Worm (Caenorhabditis elegans) whole organism, early embryonic: Measurements from ENCODE around the gene Y57G11B.2.

ENCODE experiments used
- B0310.2 ChIP-seq: sonication (generic microtip); optimal IDR thresholded peaks from 2 replicates; lab custom pipeline; 2016; ENCODE audit warnings: mild to moderate bottlenecking, missing genetic modification characterization, missing compliant biosample characterization
- F13C5.2 ChIP-seq: sonication (generic microtip); optimal IDR thresholded peaks from 2 replicates; lab custom pipeline; 2017; ENCODE audit warnings: mild to moderate bottlenecking, missing genetic modification characterization, inconsistent platforms, missing compliant biosample characterization
- aly-1 ChIP-seq: sonication (generic microtip); optimal IDR thresholded peaks from 2 replicates; lab custom pipeline; 2016; ENCODE audit warnings: missing genetic modification characterization, missing compliant biosample characterization
- ama-1 ChIP-seq: fragments of 150-350 bp; optimal IDR thresholded peaks from 2 replicates; lab custom pipeline; 2014
- ceh-13 ChIP-seq: fragments of 200-800 bp; sonication (Bioruptor generic); optimal IDR thresholded peaks from 2 replicates; lab custom pipeline; 2018; ENCODE audit warnings: mild to moderate bottlenecking, missing genetic modification characterization, missing compliant biosample characterization
- ceh-36 ChIP-seq: sonication (generic microtip); optimal IDR thresholded peaks from 2 replicates; lab custom pipeline; 2016; ENCODE audit warnings: missing genetic modification characterization, inconsistent platforms, missing compliant biosample characterization
- ets-7 ChIP-seq: sonication (generic microtip); optimal IDR thresholded peaks from 2 replicates; lab custom pipeline; 2016; ENCODE audit warnings: missing genotype, missing genetic modification characterization, missing compliant biosample characterization
- flt-1 ChIP-seq: fragments of 200-800 bp; sonication (Bioruptor generic); IDR thresholded peaks from 2 replicates; pipeline ENCODE4 v1.3.6; 2022; ENCODE audit warnings: missing genetic modification characterization, missing compliant biosample characterization
- hmbx-1 ChIP-seq: sonication (generic microtip); optimal IDR thresholded peaks from 2 replicates; lab custom pipeline; 2016; ENCODE audit warnings: mild to moderate bottlenecking, missing genetic modification characterization, missing compliant biosample characterization
- hmg-4 ChIP-seq: fragments of 200-800 bp; sonication (Bioruptor generic); optimal IDR thresholded peaks from 2 replicates; lab custom pipeline; 2018; ENCODE audit warnings: mild to moderate bottlenecking, missing genetic modification characterization, missing compliant biosample characterization
- hnd-1 ChIP-seq: sonication (generic microtip); optimal IDR thresholded peaks from 2 replicates; lab custom pipeline; 2016; ENCODE audit warnings: missing genetic modification characterization, missing compliant biosample characterization
- pes-1 ChIP-seq: fragments of 200-800 bp; sonication (Bioruptor generic); IDR thresholded peaks from 2 replicates; pipeline ENCODE4 v1.3.6; 2022; ENCODE audit warnings: missing genetic modification reagents, missing genetic modification characterization, missing compliant biosample characterization
- scrt-1 ChIP-seq: fragments of 200-800 bp; sonication (Bioruptor generic); IDR thresholded peaks from 2 replicates; pipeline ENCODE4 v1.3.6; 2022; ENCODE audit warnings: missing genetic modification characterization, missing compliant biosample characterization
- sea-1 ChIP-seq: fragments of 200-800 bp; sonication (Bioruptor generic); conservative IDR thresholded peaks from 2 replicates; pipeline ENCODE4 v1.3.6; 2022; ENCODE audit warnings: missing genetic modification characterization, missing compliant biosample characterization
- tbx-11 ChIP-seq: fragments of 200-800 bp; sonication (Bioruptor generic); IDR thresholded peaks from 2 replicates; pipeline ENCODE4 v1.3.6; 2022; ENCODE audit warnings: missing genetic modification characterization, missing compliant biosample characterization
- tbx-37 ChIP-seq: fragments of 200-800 bp; sonication (Bioruptor generic); conservative IDR thresholded peaks from 2 replicates; pipeline ENCODE4 v1.3.6; 2022; ENCODE audit warnings: missing genetic modification reagents, missing genetic modification characterization, missing compliant biosample characterization
- tra-4 ChIP-seq: sonication (generic microtip); optimal IDR thresholded peaks from 2 replicates; lab custom pipeline; 2017; ENCODE audit warnings: missing genetic modification characterization, missing compliant biosample characterization

Y57G11B.2 gene

ce11 chrIV:14580939-14581338 is 15.8 kb downstream of the Y57G11B.2 start, which contains the start of gene irld-18:
irld-18 (minus strand) TSS chrIV:14581039.
- no peak for TF ChIP-seq tbx-37 (GFP tag; lab: Robert Waterston, UW)
- no peak for TF ChIP-seq hmbx-1 (tag; lab: Kevin White, UChicago)
- TF ChIP-seq tbx-11 (GFP tag; lab: Robert Waterston, UW): no peak
- no peak for TF ChIP-seq sea-1 (GFP tag; lab: Robert Waterston, UW)
- no peak for TF ChIP-seq F13C5.2
- TF ChIP-seq hmg-4 (GFP tag; lab: Kevin White, UChicago): no peak
- TF ChIP-seq pes-1: no peak

DNA sequence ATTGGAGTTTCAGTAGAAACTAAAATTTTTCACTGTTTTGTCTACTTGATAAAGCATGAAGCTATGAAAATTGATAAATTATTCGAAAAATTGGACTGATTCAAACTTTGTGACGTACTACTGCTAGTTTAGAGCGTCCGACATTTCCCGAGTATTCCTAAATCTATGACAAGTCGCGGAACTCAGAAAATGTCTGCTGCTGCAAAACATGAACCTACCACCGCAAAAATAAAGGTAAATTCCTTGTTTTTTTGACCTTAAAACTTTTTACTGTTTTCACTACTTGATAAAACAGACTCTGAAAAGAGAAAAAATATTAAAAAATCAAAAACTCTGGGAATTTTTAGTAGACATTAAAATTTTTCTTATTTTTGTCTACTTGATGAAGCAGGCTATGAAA is 21.6 kb downstream of the Y57G11B.2 start:
- TF ChIP-seq F13C5.2: no peak
- no peak for TF ChIP-seq sea-1 (GFP tag; lab: Robert Waterston, UW)
- no peak for TF ChIP-seq ceh-36 (tag; lab: Kevin White, UChicago)
- TF ChIP-seq flt-1 (GFP tag; lab: Robert Waterston, UW): no peak
- no peak for TF ChIP-seq ama-1 (lab: Kevin White, UChicago)
- no peak for TF ChIP-seq tbx-37 (GFP tag; lab: Robert Waterston, UW)
- no peak for TF ChIP-seq scrt-1
- no peak for TF ChIP-seq ets-7 (tag; lab: Kevin White, UChicago)
- no peak for TF ChIP-seq hnd-1 (tag; lab: Kevin White, UChicago)
- TF ChIP-seq hmbx-1 (tag; lab: Kevin White, UChicago): no peak
- no peak for TF ChIP-seq B0310.2 (tag; lab: Kevin White, UChicago)
- no peak for TF ChIP-seq aly-1 (tag; lab: Kevin White, UChicago)
- TF ChIP-seq tra-4: no peak
- no peak for TF ChIP-seq tbx-11 (GFP tag; lab: Robert Waterston, UW)
- no peak for TF ChIP-seq hmg-4 (GFP tag; lab: Kevin White, UChicago)
- no peak for TF ChIP-seq ceh-13 (GFP tag; lab: Kevin White, UChicago)
- no peak for TF ChIP-seq pes-1

ce11 chrIV:14587589-14587988 is 22.4 kb downstream of the Y57G11B.2 start:
- TF ChIP-seq hnd-1 (tag; lab: Kevin White, UChicago) (no peak), B0310.2 (tag; lab: Kevin White, UChicago) (no peak), ama-1 (lab: Kevin White, UChicago) (no peak), ceh-13 (GFP tag; lab: Kevin White, UChicago) (no peak), flt-1 (GFP tag; lab: Robert Waterston, UW) (no peak), scrt-1 (no peak), sea-1 (GFP tag; lab: Robert Waterston, UW) (no peak), tbx-37 (GFP tag; lab: Robert Waterston, UW) (no peak), ceh-36 (tag; lab: Kevin White, UChicago) (no peak), F13C5.2 (no peak), tra-4 (no peak), pes-1 (no peak), hmg-4 (GFP tag; lab: Kevin White, UChicago) (no peak), hmbx-1 (tag; lab: Kevin White, UChicago) (no peak), aly-1 (tag; lab: Kevin White, UChicago) (no peak), ets-7 (tag; lab: Kevin White, UChicago) (no peak), tbx-11 (GFP tag; lab: Robert Waterston, UW) (no peak)

ce11 chrIV:14594249-14594648 is 29.1 kb downstream of the Y57G11B.2 start:
- no peak for TF ChIP-seq B0310.2 (tag; lab: Kevin White, UChicago)
- no peak for TF ChIP-seq ceh-13 (GFP tag; lab: Kevin White, UChicago)
- no peak for TF ChIP-seq hnd-1 (tag; lab: Kevin White, UChicago)
- no peak for TF ChIP-seq hmbx-1 (tag; lab: Kevin White, UChicago)
- TF ChIP-seq scrt-1: no peak
- TF ChIP-seq hmg-4 (GFP tag; lab: Kevin White, UChicago): no peak
- no peak for TF ChIP-seq F13C5.2
- no peak for TF ChIP-seq tra-4
- TF ChIP-seq sea-1 (GFP tag; lab: Robert Waterston, UW): no peak
- TF ChIP-seq pes-1: no peak
- TF ChIP-seq ets-7 (tag; lab: Kevin White, UChicago): no peak
- no peak for TF ChIP-seq tbx-11 (GFP tag; lab: Robert Waterston, UW)
- no peak for TF ChIP-seq aly-1 (tag; lab: Kevin White, UChicago)
- no peak for TF ChIP-seq ceh-36 (tag; lab: Kevin White, UChicago)

ce11 chrIV:14599321-14599720 is 34.2 kb downstream of the Y57G11B.2 start:
- TF ChIP-seq hmg-4 (GFP tag; lab: Kevin White, UChicago) (no peak), tra-4 (no peak), aly-1 (tag; lab: Kevin White, UChicago) (no peak), hmbx-1 (tag; lab: Kevin White, UChicago) (no peak), ets-7 (tag; lab: Kevin White, UChicago) (no peak), ceh-36 (tag; lab: Kevin White, UChicago) (no peak), ama-1 (lab: Kevin White, UChicago) (no peak), scrt-1 (no peak), flt-1 (GFP tag; lab: Robert Waterston, UW) (no peak), tbx-37 (GFP tag; lab: Robert Waterston, UW) (no peak), hnd-1 (tag; lab: Kevin White, UChicago) (no peak), sea-1 (GFP tag; lab: Robert Waterston, UW) (no peak), ceh-13 (GFP tag; lab: Kevin White, UChicago) (no peak), F13C5.2 (no peak), tbx-11 (GFP tag; lab: Robert Waterston, UW) (no peak), pes-1 (no peak)

ce11 chrIV:14603022-14603421 is 37.9 kb downstream of the Y57G11B.2 start:
- no peak for TF ChIP-seq tra-4
- TF ChIP-seq F13C5.2: no peak
- no peak for TF ChIP-seq scrt-1
- TF ChIP-seq hmg-4 (GFP tag; lab: Kevin White, UChicago): no peak
- TF ChIP-seq tbx-11 (GFP tag; lab: Robert Waterston, UW): no peak

DNA sequence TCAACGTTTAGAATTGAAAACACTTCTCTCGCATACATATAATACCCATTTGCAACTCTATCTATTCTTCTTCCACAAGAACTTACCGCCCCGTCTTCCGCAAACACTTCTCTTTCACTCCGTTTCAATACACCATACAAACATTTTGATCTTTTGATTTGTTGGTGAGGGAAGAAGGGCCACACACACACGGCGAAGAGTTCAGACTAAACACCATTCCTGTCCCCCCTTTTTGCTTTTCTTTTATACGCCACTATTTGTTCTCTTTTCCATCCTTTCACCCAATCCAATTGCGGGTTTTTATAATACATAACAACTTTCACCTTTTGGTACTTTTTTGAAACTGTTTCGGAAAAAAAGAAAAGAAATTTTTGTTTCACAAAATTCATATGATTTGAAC is 40.0 kb downstream of the Y57G11B.2 start:
- no peak for TF ChIP-seq ceh-36 (tag; lab: Kevin White, UChicago)
- TF ChIP-seq aly-1 (tag; lab: Kevin White, UChicago): no peak
- TF ChIP-seq ets-7 (tag; lab: Kevin White, UChicago): no peak
- no peak for TF ChIP-seq tbx-11 (GFP tag; lab: Robert Waterston, UW)
- TF ChIP-seq scrt-1: no peak
